Fruit fly (Drosophila melanogaster) whole organism, embryonic: ENCODE measurements around the gene CG18301.

ENCODE experiments used
- ATbp ChIP-seq: fragments of 200-800 bp; sonication (Bioruptor generic); optimal IDR thresholded peaks from 2 replicates; lab custom pipeline; 2017; ENCODE audit warnings: missing biosample characterization, mild to moderate bottlenecking, missing genetic modification characterization, missing genetic modification reagents
- Abd-B ChIP-seq: fragments of 200-800 bp; sonication (Bioruptor generic); optimal IDR thresholded peaks from 2 replicates; lab custom pipeline; 2018; ENCODE audit warnings: missing biosample characterization, mild to moderate bottlenecking, missing genetic modification characterization, moderate library complexity
- Atf6 ChIP-seq: fragments of 200-800 bp; sonication (Bioruptor generic); IDR thresholded peaks from 2 replicates; pipeline ENCODE4 v1.3.6; 2022; ENCODE audit warnings: missing biosample characterization, missing genetic modification characterization
- CG10147 ChIP-seq: fragments of 200-800 bp; sonication (Bioruptor generic); optimal IDR thresholded peaks from 2 replicates; lab custom pipeline; 2019; ENCODE audit warnings: missing biosample characterization, mild to moderate bottlenecking, missing genetic modification characterization, moderate library complexity
- CG1024 ChIP-seq: fragments of 200-800 bp; sonication (Bioruptor generic); IDR thresholded peaks from 2 replicates; pipeline ENCODE4 v1.3.6; 2022; ENCODE audit warnings: missing biosample characterization, missing genetic modification characterization
- CG10267 ChIP-seq: fragments of 200-800 bp; sonication (Bioruptor generic); optimal IDR thresholded peaks from 2 replicates; lab custom pipeline; 2018; ENCODE audit warnings: missing biosample characterization, mild to moderate bottlenecking, missing genetic modification characterization, moderate library complexity
- CG14014 ChIP-seq: fragments of 200-800 bp; sonication (Bioruptor generic); IDR thresholded peaks from 2 replicates; pipeline ENCODE4 v1.3.6; 2022; ENCODE audit warnings: missing biosample characterization, missing genetic modification characterization
- CG14965 ChIP-seq: fragments of 200-800 bp; sonication (Bioruptor generic); optimal IDR thresholded peaks from 2 replicates; lab custom pipeline; 2016; ENCODE audit warnings: missing biosample characterization, missing genetic modification characterization, borderline replicate concordance
- CG15514 ChIP-seq: fragments of 200-800 bp; sonication (Bioruptor generic); optimal IDR thresholded peaks from 3 replicates; lab custom pipeline; 2017; ENCODE audit warnings: missing biosample characterization, missing genetic modification characterization, mild to moderate bottlenecking, moderate library complexity, missing genetic modification reagents
- CG16813 ChIP-seq: fragments of 200-800 bp; sonication (Bioruptor generic); IDR thresholded peaks from 3 replicates; pipeline ENCODE4 v1.3.6; 2022; ENCODE audit warnings: missing biosample characterization, missing genetic modification characterization; ENCODE audit not compliant: partially characterized antibody
- CG17328 ChIP-seq: fragments of 200-800 bp; sonication (Bioruptor generic); IDR thresholded peaks from 2 replicates; pipeline ENCODE4 v1.3.6; 2022; ENCODE audit warnings: missing biosample characterization, missing genetic modification characterization
- CG17802 ChIP-seq: fragments of 200-800 bp; sonication (Bioruptor generic); optimal IDR thresholded peaks from 2 replicates; lab custom pipeline; 2018; ENCODE audit warnings: missing biosample characterization, mild to moderate bottlenecking, missing genetic modification characterization, moderate library complexity
- CG2120 ChIP-seq: fragments of 200-800 bp; sonication (Bioruptor generic); optimal IDR thresholded peaks from 3 replicates; lab custom pipeline; 2016; ENCODE audit warnings: missing biosample characterization, missing genetic modification characterization
- CG30403 ChIP-seq: fragments of 200-800 bp; sonication (Bioruptor generic); optimal IDR thresholded peaks from 3 replicates; lab custom pipeline; 2016; ENCODE audit warnings: missing biosample characterization, missing genetic modification characterization
- CG34422 ChIP-seq: fragments of 200-800 bp; sonication (Bioruptor generic); IDR thresholded peaks from 3 replicates; pipeline ENCODE4 v1.3.6; 2022; ENCODE audit warnings: missing biosample characterization, missing genetic modification characterization
- CG3847 ChIP-seq: fragments of 200-800 bp; sonication (Bioruptor generic); IDR thresholded peaks from 2 replicates; pipeline ENCODE4 v1.3.6; 2022; ENCODE audit warnings: missing biosample characterization, missing genetic modification characterization
- CG4328 ChIP-seq: fragments of 200-800 bp; sonication (Bioruptor generic); optimal IDR thresholded peaks from 3 replicates; lab custom pipeline; 2017; ENCODE audit warnings: missing biosample characterization, missing genetic modification reagents, missing genetic modification characterization
- CG4854 ChIP-seq: fragments of 200-800 bp; sonication (Bioruptor generic); optimal IDR thresholded peaks from 2 replicates; lab custom pipeline; 2016; ENCODE audit warnings: missing biosample characterization, missing genetic modification characterization, inconsistent platforms
- CG6272 ChIP-seq: fragments of 200-800 bp; sonication (Bioruptor generic); IDR thresholded peaks from 2 replicates; pipeline ENCODE4 v1.3.6; 2022; ENCODE audit warnings: missing biosample characterization, missing genetic modification characterization
- CG7963 ChIP-seq: fragments of 200-800 bp; sonication (Bioruptor generic); IDR thresholded peaks from 3 replicates; pipeline ENCODE4 v1.3.6; 2022; ENCODE audit warnings: missing biosample characterization, missing genetic modification characterization; ENCODE audit not compliant: partially characterized antibody
- CG8478 ChIP-seq: fragments of >200 bp; optimal IDR thresholded peaks from 2 replicates; lab custom pipeline; 2018
- CG9609 ChIP-seq: fragments of 200-800 bp; sonication (Bioruptor generic); optimal IDR thresholded peaks from 3 replicates; lab custom pipeline; 2016; ENCODE audit warnings: missing biosample characterization, missing genetic modification characterization
- CHES-1-like ChIP-seq: fragments of 200-800 bp; sonication (Bioruptor generic); optimal IDR thresholded peaks from 2 replicates; lab custom pipeline; 2016; ENCODE audit warnings: missing biosample characterization, missing genetic modification characterization
- D19B ChIP-seq: fragments of 200-800 bp; sonication (Bioruptor generic); optimal IDR thresholded peaks from 2 replicates; lab custom pipeline; 2017; ENCODE audit warnings: missing biosample characterization, mild to moderate bottlenecking, missing genetic modification characterization
- Dbx ChIP-seq: fragments of 200-800 bp; sonication (Bioruptor generic); IDR thresholded peaks from 3 replicates; pipeline ENCODE4 v1.3.6; 2022; ENCODE audit warnings: missing biosample characterization, missing genetic modification characterization
- Gsc ChIP-seq: fragments of 200-800 bp; sonication (Bioruptor generic); IDR thresholded peaks from 2 replicates; pipeline ENCODE4 v1.3.6; 2022; ENCODE audit warnings: missing biosample characterization, missing genetic modification characterization
- HHEX ChIP-seq: fragments of 200-800 bp; sonication (Bioruptor generic); optimal IDR thresholded peaks from 3 replicates; lab custom pipeline; 2017; ENCODE audit warnings: missing biosample characterization, mild to moderate bottlenecking, missing genetic modification characterization, missing genetic modification reagents
- Hey ChIP-seq: fragments of 200-800 bp; sonication (Bioruptor generic); optimal IDR thresholded peaks from 3 replicates; lab custom pipeline; 2018; ENCODE audit warnings: missing biosample characterization, mild to moderate bottlenecking, missing genetic modification characterization
- Lpt ChIP-seq: fragments of >200 bp; optimal IDR thresholded peaks from 2 replicates; lab custom pipeline; 2018; ENCODE audit warnings: missing biosample characterization, missing genetic modification characterization
- Mad ChIP-seq: fragments of 200-800 bp; sonication (Bioruptor generic); optimal IDR thresholded peaks from 2 replicates; lab custom pipeline; 2016; ENCODE audit warnings: missing biosample characterization, missing genetic modification characterization
- NFAT ChIP-seq: fragments of 200-800 bp; sonication (Bioruptor generic); IDR thresholded peaks from 2 replicates; pipeline ENCODE4 v1.3.6; 2022; ENCODE audit warnings: missing biosample characterization, missing genetic modification characterization
- Nf-YC ChIP-seq: fragments of 200-800 bp; optimal IDR thresholded peaks from 3 replicates; lab custom pipeline; 2019; ENCODE audit warnings: missing biosample characterization, mild to moderate bottlenecking, missing genetic modification characterization, moderate library complexity
- ac ChIP-seq: fragments of 200-800 bp; sonication (Bioruptor generic); optimal IDR thresholded peaks from 3 replicates; lab custom pipeline; 2017; ENCODE audit warnings: missing biosample characterization, mild to moderate bottlenecking, missing genetic modification characterization
- aop ChIP-seq: fragments of 200-800 bp; sonication (Bioruptor generic); IDR thresholded peaks from 2 replicates; pipeline ENCODE4 v1.3.6; 2022; ENCODE audit warnings: missing biosample characterization, missing genetic modification characterization
- ap ChIP-seq: fragments of 200-800 bp; sonication (Bioruptor generic); IDR thresholded peaks from 2 replicates; pipeline ENCODE4 v1.3.6; 2022; ENCODE audit warnings: missing biosample characterization, missing genetic modification characterization
- chinmo ChIP-seq: fragments of 200-800 bp; sonication (Bioruptor generic); IDR thresholded peaks from 4 replicates; pipeline ENCODE4 v1.3.6; 2022; ENCODE audit warnings: missing biosample characterization, missing genetic modification characterization; ENCODE audit not compliant: partially characterized antibody
- cwo ChIP-seq: fragments of 200-800 bp; sonication (Bioruptor generic); optimal IDR thresholded peaks from 3 replicates; lab custom pipeline; 2017; ENCODE audit warnings: missing biosample characterization, missing genetic modification characterization, mild to moderate bottlenecking, moderate library complexity, missing genetic modification reagents
- da ChIP-seq: fragments of 200-800 bp; sonication (Bioruptor generic); optimal IDR thresholded peaks from 2 replicates; lab custom pipeline; 2016; ENCODE audit warnings: missing biosample characterization, missing genetic modification characterization
- dm ChIP-seq: fragments of 200-800 bp; sonication (Bioruptor generic); optimal IDR thresholded peaks from 3 replicates; lab custom pipeline; 2016; ENCODE audit warnings: missing biosample characterization, missing genetic modification characterization
- esg ChIP-seq: fragments of 200-800 bp; sonication (Bioruptor generic); conservative IDR thresholded peaks from 2 replicates; pipeline ENCODE4 v1.3.6; 2022; ENCODE audit warnings: missing biosample characterization, missing genetic modification characterization
- ewg ChIP-seq: fragments of 200-800 bp; sonication (Bioruptor generic); optimal IDR thresholded peaks from 3 replicates; lab custom pipeline; 2017; ENCODE audit warnings: mild to moderate bottlenecking, missing biosample characterization, missing genetic modification reagents, missing genetic modification characterization
- gcm ChIP-seq: fragments of 200-800 bp; sonication (Bioruptor generic); optimal IDR thresholded peaks from 2 replicates; lab custom pipeline; 2019; ENCODE audit warnings: missing biosample characterization, mild to moderate bottlenecking, missing genetic modification characterization, moderate library complexity
- gsb ChIP-seq: fragments of 200-800 bp; sonication (Bioruptor generic); IDR thresholded peaks from 2 replicates; pipeline ENCODE4 v1.3.6; 2022; ENCODE audit warnings: missing biosample characterization, missing genetic modification characterization
- lbe ChIP-seq: fragments of 200-800 bp; sonication (Bioruptor generic); optimal IDR thresholded peaks from 2 replicates; lab custom pipeline; 2016; ENCODE audit warnings: missing biosample characterization, mild to moderate bottlenecking, missing genetic modification characterization
- sob ChIP-seq: fragments of 200-800 bp; sonication (Bioruptor generic); IDR thresholded peaks from 2 replicates; pipeline ENCODE4 v1.3.6; 2022; ENCODE audit warnings: missing biosample characterization, missing genetic modification characterization
- tin ChIP-seq: fragments of 200-800 bp; sonication (Bioruptor generic); optimal IDR thresholded peaks from 3 replicates; lab custom pipeline; 2016; ENCODE audit warnings: missing biosample characterization, missing genetic modification characterization
- twi ChIP-seq: fragments of 200-800 bp; optimal IDR thresholded peaks from 2 replicates; lab custom pipeline; 2019; ENCODE audit warnings: missing biosample characterization, mild to moderate bottlenecking, missing genetic modification characterization, moderate library complexity
- vnd ChIP-seq: fragments of 200-800 bp; sonication (Bioruptor generic); IDR thresholded peaks from 3 replicates; pipeline ENCODE4 v1.3.6; 2022; ENCODE audit warnings: missing biosample characterization, missing genetic modification characterization; ENCODE audit not compliant: partially characterized antibody
- vvl ChIP-seq: fragments of 200-800 bp; sonication (Bioruptor generic); IDR thresholded peaks from 2 replicates; pipeline ENCODE4 v1.3.6; 2022; ENCODE audit warnings: missing biosample characterization, missing genetic modification characterization
- wek ChIP-seq: fragments of 200-800 bp; sonication (Bioruptor generic); optimal IDR thresholded peaks from 3 replicates; lab custom pipeline; 2018; ENCODE audit warnings: missing biosample characterization, mild to moderate bottlenecking, missing genetic modification characterization, moderate library complexity
- z ChIP-seq: fragments of 200-800 bp; sonication (Bioruptor generic); IDR thresholded peaks from 3 replicates; pipeline ENCODE4 v1.3.6; 2022; ENCODE audit warnings: missing biosample characterization, missing genetic modification characterization
- zfh1 ChIP-seq: fragments of 200-800 bp; sonication (Bioruptor generic); IDR thresholded peaks from 3 replicates; pipeline ENCODE4 v1.3.6; 2022; ENCODE audit warnings: missing biosample characterization, missing genetic modification characterization

Gene CG18301

DNA sequence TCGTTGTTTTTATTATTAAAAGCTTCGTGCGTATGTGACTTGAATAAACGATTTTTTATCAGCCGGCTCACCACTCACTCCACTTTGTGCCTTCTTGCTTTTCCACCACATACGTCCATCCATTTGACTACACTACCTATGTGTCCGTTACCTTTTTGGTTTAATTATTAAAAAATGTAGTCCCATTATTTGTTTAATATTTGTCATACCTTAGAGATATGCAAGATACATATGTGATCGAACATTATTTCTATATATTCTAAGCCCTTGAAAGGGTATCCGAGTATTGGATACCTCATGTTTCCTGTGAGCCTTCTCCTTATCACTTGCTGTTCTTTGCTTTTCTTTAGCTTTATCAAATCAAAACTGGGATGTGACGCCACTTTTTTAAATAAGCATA lies 12.4 kb upstream of the CG18301 start (continued):
- peak; percentile 36 for TF ChIP-seq CG10267
- no peak for TF ChIP-seq CG7963
- TF ChIP-seq CG3847 (GFP tag; lab: Robert Waterston, UW), result peak; percentile 52
- TF ChIP-seq tin (GFP tag; lab: Kevin White, UChicago), result no peak
- TF ChIP-seq Lpt, result no peak
- peak; percentile 78 for TF ChIP-seq CG34422 (GFP tag; lab: Robert Waterston, UW)
- TF ChIP-seq CG6272 (GFP tag; lab: Robert Waterston, UW), result 0 out of 2 replicates have a peak, but pooled peaks have one; percentile 32
- TF ChIP-seq NFAT (GFP tag; lab: Robert Waterston, UW), result no peak
- no peak for TF ChIP-seq chinmo (GFP tag; lab: Robert Waterston, UW)
- no peak for TF ChIP-seq CG8478 (lab: Kevin White, UChicago)
- TF ChIP-seq twi (tag; lab: Kevin White, UChicago), result no peak
- TF ChIP-seq HHEX, result peak; percentile 60
- TF ChIP-seq zfh1 (GFP tag; lab: Robert Waterston, UW), result peak; percentile 56; the same call in 2 of the 3 replicates
- peak; percentile 67 for TF ChIP-seq sob
- TF ChIP-seq CG16813 (GFP tag; lab: Robert Waterston, UW), result no peak
- no peak for TF ChIP-seq Nf-YC (tag; lab: Kevin White, UChicago)
- no peak for TF ChIP-seq ap (GFP tag; lab: Robert Waterston, UW)
- TF ChIP-seq D19B (GFP tag; lab: Kevin White, UChicago), result peak; percentile 49
- TF ChIP-seq gcm (GFP tag; lab: Kevin White, UChicago), result peak; percentile 8
- TF ChIP-seq lbe (GFP tag; lab: Kevin White, UChicago), result peak; percentile 65
- peak; percentile 55 for TF ChIP-seq gsb (GFP tag; lab: Robert Waterston, UW)
- 0 out of 2 replicates have a peak, but pooled peaks have one; percentile 45 for TF ChIP-seq CG17328 (GFP tag; lab: Robert Waterston, UW)
- peak; percentile 16 for TF ChIP-seq ewg
- TF ChIP-seq CG4328 (GFP tag; lab: Kevin White, UChicago), result no peak
- TF ChIP-seq CG10147, result peak; percentile 45
- TF ChIP-seq CG9609 (GFP tag; lab: Kevin White, UChicago), result peak; percentile 4
- peak; percentile 79 for TF ChIP-seq Atf6 (GFP tag; lab: Robert Waterston, UW)
- TF ChIP-seq Gsc (GFP tag; lab: Robert Waterston, UW), result no peak
- no peak for TF ChIP-seq Mad (GFP tag; lab: Kevin White, UChicago)
- TF ChIP-seq CG15514 (GFP tag; lab: Kevin White, UChicago), result peak; percentile 54
- TF ChIP-seq aop, result no peak
- peak; percentile 30 for TF ChIP-seq CG4854 (GFP tag; lab: Kevin White, UChicago)
- TF ChIP-seq vvl (GFP tag; lab: Robert Waterston, UW), result peak; percentile 85
- no peak for TF ChIP-seq z
- no peak for TF ChIP-seq CG17802
- no peak for TF ChIP-seq wek (GFP tag; lab: Kevin White, UChicago)
- TF ChIP-seq CG14965, result no peak
- TF ChIP-seq Abd-B (GFP tag; lab: Kevin White, UChicago), result peak; percentile 7
- TF ChIP-seq CG2120, result peak; percentile 76
- no peak for TF ChIP-seq vnd (GFP tag; lab: Robert Waterston, UW)
- no peak for TF ChIP-seq da (GFP tag; lab: Kevin White, UChicago)
- peak; percentile 23 for TF ChIP-seq CHES-1-like (GFP tag; lab: Kevin White, UChicago)
- TF ChIP-seq esg (GFP tag; lab: Robert Waterston, UW), result peak; percentile 71
- peak; percentile 64 for TF ChIP-seq CG14014
- peak; percentile 70; the same call in 1 of the 3 replicates for TF ChIP-seq Dbx (GFP tag; lab: Robert Waterston, UW)
- TF ChIP-seq ATbp (GFP tag; lab: Kevin White, UChicago), result peak; percentile 54
- TF ChIP-seq Hey (tag; lab: Kevin White, UChicago), result no peak
- no peak for TF ChIP-seq CG1024 (GFP tag; lab: Robert Waterston, UW)
- TF ChIP-seq dm, result no peak
- TF ChIP-seq CG30403, result peak; percentile 64
- peak; percentile 64 for TF ChIP-seq cwo (GFP tag; lab: Kevin White, UChicago)
- no peak for TF ChIP-seq ac (GFP tag; lab: Kevin White, UChicago)
